Fruit fly (Drosophila melanogaster) whole organism, embryonic: ENCODE measurements around the gene Atac2.

ENCODE experiments used
- Adf1 ChIP-seq: fragments of 200-800 bp; sonication (Bioruptor generic); IDR thresholded peaks from 2 replicates; pipeline ENCODE4 v1.3.6; 2022; ENCODE audit warnings: missing biosample characterization, missing genetic modification characterization
- Atf-2 ChIP-seq: fragments of 200-800 bp; sonication (Bioruptor generic); optimal IDR thresholded peaks from 2 replicates; lab custom pipeline; 2016; ENCODE audit warnings: missing biosample characterization, missing genetic modification characterization
- C15 ChIP-seq: fragments of 200-800 bp; sonication (Bioruptor generic); IDR thresholded peaks from 3 replicates; pipeline ENCODE4 v1.3.6; 2022; ENCODE audit warnings: missing biosample characterization, missing genetic modification characterization
- CG10654 ChIP-seq: fragments of 200-800 bp; sonication (Bioruptor generic); optimal IDR thresholded peaks from 2 replicates; lab custom pipeline; 2016; ENCODE audit warnings: missing biosample characterization, missing genetic modification characterization
- CG12155 ChIP-seq: fragments of 200-800 bp; sonication (Bioruptor generic); optimal IDR thresholded peaks from 3 replicates; lab custom pipeline; 2016; ENCODE audit warnings: missing biosample characterization, missing genetic modification characterization
- CG12299 ChIP-seq: fragments of 200-800 bp; sonication (Bioruptor generic); optimal IDR thresholded peaks from 2 replicates; lab custom pipeline; 2018; ENCODE audit warnings: missing biosample characterization, mild to moderate bottlenecking, missing genetic modification characterization
- CG12659 ChIP-seq: fragments of 200-800 bp; sonication (Bioruptor generic); optimal IDR thresholded peaks from 3 replicates; lab custom pipeline; 2017; ENCODE audit warnings: mild to moderate bottlenecking, missing biosample characterization, missing genetic modification reagents, missing genetic modification characterization
- CG13296 ChIP-seq: fragments of 200-800 bp; sonication (Bioruptor generic); optimal IDR thresholded peaks from 3 replicates; lab custom pipeline; 2018; ENCODE audit warnings: missing biosample characterization, mild to moderate bottlenecking, missing genetic modification characterization
- CG15269 ChIP-seq: fragments of 200-800 bp; sonication (Bioruptor generic); optimal IDR thresholded peaks from 2 replicates; lab custom pipeline; 2018; ENCODE audit warnings: missing biosample characterization, mild to moderate bottlenecking, missing genetic modification characterization, moderate library complexity
- CG17328 ChIP-seq: fragments of 200-800 bp; sonication (Bioruptor generic); IDR thresholded peaks from 2 replicates; pipeline ENCODE4 v1.3.6; 2022; ENCODE audit warnings: missing biosample characterization, missing genetic modification characterization
- CG18599 ChIP-seq: fragments of 200-800 bp; sonication (Bioruptor generic); optimal IDR thresholded peaks from 3 replicates; lab custom pipeline; 2017; ENCODE audit warnings: missing biosample characterization, missing genetic modification characterization, mild to moderate bottlenecking, moderate library complexity, missing genetic modification reagents
- CG32532 ChIP-seq: fragments of 200-800 bp; sonication (Bioruptor generic); IDR thresholded peaks from 2 replicates; pipeline ENCODE4 v1.3.6; 2022; ENCODE audit warnings: missing biosample characterization, missing genetic modification characterization
- CG3838 ChIP-seq: fragments of 200-800 bp; sonication (Bioruptor generic); optimal IDR thresholded peaks from 3 replicates; lab custom pipeline; 2016; ENCODE audit warnings: missing biosample characterization, missing genetic modification characterization
- CG4360 ChIP-seq: fragments of 200-800 bp; sonication (Bioruptor generic); IDR thresholded peaks from 2 replicates; pipeline ENCODE4 v1.3.6; 2022; ENCODE audit warnings: missing biosample characterization, missing genetic modification characterization
- CG6272 ChIP-seq: fragments of 200-800 bp; sonication (Bioruptor generic); IDR thresholded peaks from 2 replicates; pipeline ENCODE4 v1.3.6; 2022; ENCODE audit warnings: missing biosample characterization, missing genetic modification characterization
- CG7556 ChIP-seq: fragments of 200-800 bp; sonication (Bioruptor generic); optimal IDR thresholded peaks from 2 replicates; lab custom pipeline; 2017; ENCODE audit warnings: missing biosample characterization, mild to moderate bottlenecking, missing genetic modification characterization
- CG8765 ChIP-seq: fragments of 200-800 bp; sonication (Bioruptor generic); IDR thresholded peaks from 2 replicates; pipeline ENCODE4 v1.3.6; 2022; ENCODE audit warnings: missing biosample characterization, missing genetic modification characterization
- Chrac-16 ChIP-seq: fragments of 200-800 bp; sonication (Bioruptor generic); optimal IDR thresholded peaks from 3 replicates; lab custom pipeline; 2016; ENCODE audit warnings: missing biosample characterization, missing genetic modification characterization
- CkIIα-i1 ChIP-seq: fragments of 200-800 bp; sonication (Bioruptor generic); IDR thresholded peaks from 2 replicates; pipeline ENCODE4 v1.3.6; 2022; ENCODE audit warnings: missing biosample characterization, missing genetic modification characterization
- Ets65A ChIP-seq: fragments of 200-800 bp; sonication (Bioruptor generic); peaks from one replicate; lab custom pipeline; 2016; ENCODE audit warnings: missing biosample characterization, missing genetic modification characterization
- HLH54F ChIP-seq: fragments of 200-800 bp; sonication (Bioruptor generic); optimal IDR thresholded peaks from 3 replicates; lab custom pipeline; 2016; ENCODE audit warnings: missing biosample characterization, missing genetic modification characterization
- Hr3 ChIP-seq: fragments of 200-800 bp; sonication (Bioruptor generic); optimal IDR thresholded peaks from 3 replicates; lab custom pipeline; 2016; ENCODE audit warnings: missing biosample characterization, missing genetic modification characterization
- Hsf ChIP-seq: fragments of 200-800 bp; sonication (Bioruptor generic); optimal IDR thresholded peaks from 3 replicates; lab custom pipeline; 2016; ENCODE audit warnings: missing biosample characterization, missing genetic modification characterization
- Jarid2 ChIP-seq: fragments of 200-800 bp; sonication (Bioruptor generic); optimal IDR thresholded peaks from 3 replicates; lab custom pipeline; 2017; ENCODE audit warnings: mild to moderate bottlenecking, missing biosample characterization, missing genetic modification reagents, missing genetic modification characterization
- MESR4 ChIP-seq: fragments of 200-800 bp; sonication (Bioruptor generic); optimal IDR thresholded peaks from 2 replicates; lab custom pipeline; 2018; ENCODE audit warnings: missing biosample characterization, mild to moderate bottlenecking, missing genetic modification characterization, moderate library complexity
- Pdp1 ChIP-seq, 2 experiments: fragments of 200-800 bp; sonication (Bioruptor generic); optimal IDR thresholded peaks; 3 replicates each; lab custom pipeline; 2016; ENCODE audit warnings: missing biosample characterization in 2 of 2, missing genetic modification characterization in 2 of 2, mild to moderate bottlenecking in 1 of 2, moderate library complexity in 1 of 2
- Side ChIP-seq: fragments of 200-800 bp; sonication (Bioruptor generic); optimal IDR thresholded peaks from 2 replicates; lab custom pipeline; 2016; ENCODE audit warnings: missing biosample characterization, missing genetic modification characterization
- Sox100B ChIP-seq: fragments of 200-800 bp; sonication (Bioruptor generic); optimal IDR thresholded peaks from 3 replicates; lab custom pipeline; 2018; ENCODE audit warnings: missing biosample characterization, mild to moderate bottlenecking, missing genetic modification characterization
- Sry-β ChIP-seq: fragments of 200-800 bp; sonication (Bioruptor generic); optimal IDR thresholded peaks from 2 replicates; lab custom pipeline; 2018; ENCODE audit warnings: missing biosample characterization, mild to moderate bottlenecking, missing genetic modification characterization, moderate library complexity
- TFAM ChIP-seq: fragments of 200-800 bp; sonication (Bioruptor generic); optimal IDR thresholded peaks from 2 replicates; lab custom pipeline; 2017; ENCODE audit warnings: missing biosample characterization, missing genetic modification characterization, inconsistent platforms
- ac ChIP-seq: fragments of 200-800 bp; sonication (Bioruptor generic); optimal IDR thresholded peaks from 3 replicates; lab custom pipeline; 2017; ENCODE audit warnings: missing biosample characterization, mild to moderate bottlenecking, missing genetic modification characterization
- bcd ChIP-seq: fragments of 200-800 bp; sonication (Bioruptor generic); optimal IDR thresholded peaks from 2 replicates; lab custom pipeline; 2017; ENCODE audit warnings: missing biosample characterization, mild to moderate bottlenecking, missing genetic modification characterization
- bsh ChIP-seq, 2 experiments: fragments of 200-800 bp; sonication (Bioruptor generic); optimal IDR thresholded peaks; 2 replicates each; lab custom pipeline; 2017 to 2018; ENCODE audit warnings: mild to moderate bottlenecking in 2 of 2, missing biosample characterization in 2 of 2, missing genetic modification characterization in 2 of 2, moderate library complexity in 1 of 2
- cas ChIP-seq: fragments of 200-800 bp; sonication (Bioruptor generic); IDR thresholded peaks from 2 replicates; pipeline ENCODE4 v1.3.6; 2022; ENCODE audit warnings: missing biosample characterization, missing genetic modification characterization
- emc ChIP-seq: fragments of 200-800 bp; sonication (Bioruptor generic); optimal IDR thresholded peaks from 2 replicates; lab custom pipeline; 2016; ENCODE audit warnings: missing biosample characterization, missing genetic modification characterization
- ems ChIP-seq: fragments of 200-800 bp; sonication (Bioruptor generic); optimal IDR thresholded peaks from 3 replicates; lab custom pipeline; 2016; ENCODE audit warnings: missing biosample characterization, missing genetic modification characterization
- en ChIP-seq: fragments of 200-800 bp; sonication (Bioruptor generic); optimal IDR thresholded peaks from 2 replicates; lab custom pipeline; 2016; ENCODE audit warnings: missing biosample characterization, missing genetic modification characterization
- gro ChIP-seq: fragments of 200-800 bp; sonication (Bioruptor generic); optimal IDR thresholded peaks from 2 replicates; lab custom pipeline; 2016; ENCODE audit warnings: missing biosample characterization, missing genetic modification characterization
- inv ChIP-seq: fragments of 200-800 bp; sonication (Bioruptor generic); IDR thresholded peaks from 2 replicates; pipeline ENCODE4 v1.3.6; 2022; ENCODE audit warnings: missing biosample characterization, missing genetic modification characterization; ENCODE audit not compliant: partially characterized antibody
- jigr1 ChIP-seq: fragments of 200-800 bp; sonication (Bioruptor generic); IDR thresholded peaks from 3 replicates; pipeline ENCODE4 v1.3.6; 2022; ENCODE audit warnings: missing biosample characterization, missing genetic modification characterization
- jing ChIP-seq: fragments of 200-800 bp; sonication (Bioruptor generic); optimal IDR thresholded peaks from 2 replicates; lab custom pipeline; 2018; ENCODE audit warnings: missing biosample characterization, mild to moderate bottlenecking, missing genetic modification characterization
- klu ChIP-seq: fragments of 200-800 bp; sonication (Bioruptor generic); IDR thresholded peaks from 2 replicates; pipeline ENCODE4 v1.3.6; 2022; ENCODE audit warnings: missing biosample characterization, missing genetic modification characterization
- luna ChIP-seq: fragments of 200-800 bp; sonication (Bioruptor generic); optimal IDR thresholded peaks from 2 replicates; lab custom pipeline; 2016; ENCODE audit warnings: missing biosample characterization, missing genetic modification characterization
- pho ChIP-seq: fragments of 200-800 bp; sonication (Bioruptor generic); optimal IDR thresholded peaks from 2 replicates; lab custom pipeline; 2016; ENCODE audit warnings: missing biosample characterization, missing genetic modification characterization
- ro ChIP-seq: fragments of 200-800 bp; sonication (Bioruptor generic); IDR thresholded peaks from 2 replicates; pipeline ENCODE4 v1.3.6; 2022; ENCODE audit warnings: missing biosample characterization, missing genetic modification characterization
- scrt ChIP-seq: fragments of 200-800 bp; sonication (Bioruptor generic); optimal IDR thresholded peaks from 2 replicates; lab custom pipeline; 2018; ENCODE audit warnings: missing biosample characterization, mild to moderate bottlenecking, missing genetic modification characterization, moderate library complexity
- sim ChIP-seq: fragments of 200-800 bp; sonication (Bioruptor generic); IDR thresholded peaks from 2 replicates; pipeline ENCODE4 v1.3.6; 2022; ENCODE audit warnings: missing biosample characterization, missing genetic modification characterization
- slp2 ChIP-seq: fragments of 200-800 bp; sonication (Bioruptor generic); optimal IDR thresholded peaks from 2 replicates; lab custom pipeline; 2016; ENCODE audit warnings: missing biosample characterization, missing genetic modification characterization
- stc ChIP-seq: fragments of 200-800 bp; sonication (Bioruptor generic); IDR thresholded peaks from 2 replicates; pipeline ENCODE4 v1.3.6; 2022; ENCODE audit warnings: missing biosample characterization, missing genetic modification characterization
- tio ChIP-seq: fragments of 200-800 bp; sonication (Bioruptor generic); optimal IDR thresholded peaks from 2 replicates; lab custom pipeline; 2017; ENCODE audit warnings: missing biosample characterization, missing genetic modification characterization, inconsistent platforms
- zf30C ChIP-seq: fragments of 200-800 bp; sonication (Bioruptor generic); optimal IDR thresholded peaks from 3 replicates; lab custom pipeline; 2018; ENCODE audit warnings: missing biosample characterization, mild to moderate bottlenecking, missing genetic modification characterization
- zfh2 ChIP-seq: fragments of 200-800 bp; sonication (Bioruptor generic); optimal IDR thresholded peaks from 2 replicates; lab custom pipeline; 2016; ENCODE audit warnings: missing biosample characterization, missing genetic modification characterization

Atac2 gene

dm6 chr2L:18617003-18617402, 5.0 kb upstream of the Atac2 start, which contains the start of gene MESR3 (continued):
- no peak for TF ChIP-seq Sox100B (GFP tag; lab: Kevin White, UChicago)
- TF ChIP-seq emc = no peak
- TF ChIP-seq CG7556 (GFP tag; lab: Kevin White, UChicago) = peak; percentile 56
- no peak for TF ChIP-seq CG12155 (GFP tag; lab: Kevin White, UChicago)
- TF ChIP-seq ac (GFP tag; lab: Kevin White, UChicago) = no peak
- no peak for TF ChIP-seq pho (GFP tag; lab: Kevin White, UChicago)
- no peak for TF ChIP-seq klu (GFP tag; lab: Robert Waterston, UW)
- peak; percentile 9 for TF ChIP-seq MESR4 (GFP tag; lab: Kevin White, UChicago)
- peak; percentile 57 for TF ChIP-seq bcd (GFP tag; lab: Kevin White, UChicago)
- peak; percentile 53 for TF ChIP-seq CG12659 (GFP tag; lab: Kevin White, UChicago)
- TF ChIP-seq CG18599 (GFP tag; lab: Kevin White, UChicago) = peak; percentile 85
- TF ChIP-seq CG10654 (GFP tag; lab: Kevin White, UChicago) = peak; percentile 43
- no peak for TF ChIP-seq Chrac-16 (GFP tag; lab: Kevin White, UChicago)
- TF ChIP-seq scrt (GFP tag; lab: Kevin White, UChicago) = peak; percentile 57
- peak; percentile 33; the same call in 1 of the 2 replicates for TF ChIP-seq cas
- TF ChIP-seq CG6272 = peak; percentile 23; the same call in 1 of the 2 replicates
- TF ChIP-seq CG15269 = peak; percentile 88
- no peak for TF ChIP-seq zf30C (GFP tag; lab: Kevin White, UChicago)
- TF ChIP-seq Ets65A (GFP tag; lab: Kevin White, UChicago) = peak; percentile 31
- no peak for TF ChIP-seq Sry-β (GFP tag; lab: Kevin White, UChicago)
- TF ChIP-seq Hsf (GFP tag; lab: Kevin White, UChicago) = no peak
- TF ChIP-seq inv (GFP tag; lab: Robert Waterston, UW) = no peak
- TF ChIP-seq CG3838 (GFP tag; lab: Kevin White, UChicago) = no peak
- peak; percentile 89 for TF ChIP-seq CG32532
- TF ChIP-seq TFAM (GFP tag; lab: Kevin White, UChicago) = no peak
- peak; percentile 52 for TF ChIP-seq Side (GFP tag; lab: Kevin White, UChicago)
- TF ChIP-seq tio (GFP tag; lab: Kevin White, UChicago) = no peak
- peak; percentile 95 for TF ChIP-seq Jarid2 (GFP tag; lab: Kevin White, UChicago)
- no peak for TF ChIP-seq slp2
- no peak for TF ChIP-seq ro
- no peak for TF ChIP-seq C15
- TF ChIP-seq Pdp1 (GFP tag; optimal IDR thresholded peaks at IDR 0.05; lab: Kevin White, UChicago) = peak in 1 of 2 experiments; percentile 17
- peak; percentile 11 for TF ChIP-seq HLH54F (GFP tag; lab: Kevin White, UChicago)
- TF ChIP-seq Adf1 (GFP tag; lab: Robert Waterston, UW) = peak; percentile 45; the same call in 1 of the 2 replicates
- peak; percentile 82; the same call in 1 of the 2 replicates for TF ChIP-seq stc (GFP tag; lab: Robert Waterston, UW)
- peak; percentile 31 for TF ChIP-seq Hr3 (GFP tag; lab: Kevin White, UChicago)
- TF ChIP-seq en (GFP tag; lab: Kevin White, UChicago) = peak; percentile 5
- TF ChIP-seq CG8765 (GFP tag; lab: Robert Waterston, UW) = 0 out of 2 replicates have a peak, but pooled peaks have one; percentile 15
- no peak for TF ChIP-seq zfh2
- peak; percentile 5; the same call in 1 of the 2 replicates for TF ChIP-seq CG4360 (GFP tag; lab: Robert Waterston, UW)
- TF ChIP-seq CG13296 (GFP tag; lab: Kevin White, UChicago) = peak; percentile 84
- peak; percentile 61 for TF ChIP-seq gro (GFP tag; lab: Kevin White, UChicago)
- no peak for TF ChIP-seq jing (GFP tag; lab: Kevin White, UChicago)
- TF ChIP-seq CG17328 (GFP tag; lab: Robert Waterston, UW) = peak; percentile 78
- TF ChIP-seq ems (GFP tag; lab: Kevin White, UChicago) = no peak
- no peak for TF ChIP-seq CkIIα-i1
- no peak for TF ChIP-seq sim
- no peak for TF ChIP-seq Atf-2
- peak; percentile 42 for TF ChIP-seq CG12299 (tag; lab: Kevin White, UChicago)
- no peak for TF ChIP-seq jigr1
- no peak for TF ChIP-seq luna (GFP tag; lab: Kevin White, UChicago)
- peak; percentile 33 to 37 for TF ChIP-seq bsh (GFP tag; optimal IDR thresholded peaks at IDR 0.05; lab: Kevin White, UChicago)
